Worm (Caenorhabditis elegans) whole organism, late embryonic: ENCODE measurements around the gene ctl-2.
A peak's percentile ranks its signal among the peaks of the same experiment; 100 is the strongest.

ENCODE experiments used
- C08G9.2 ChIP-seq: sonication (generic microtip); optimal IDR thresholded peaks from 2 replicates; lab custom pipeline; 2016; ENCODE audit warnings: mild to moderate bottlenecking, missing genetic modification characterization, moderate library complexity, missing compliant biosample characterization
- C38D4.7 ChIP-seq: fragments of 200-800 bp; sonication (Bioruptor generic); optimal IDR thresholded peaks from 2 replicates; lab custom pipeline; 2018; ENCODE audit warnings: mild to moderate bottlenecking, missing genetic modification characterization, moderate library complexity, missing compliant biosample characterization
- F13H6.1 ChIP-seq: sonication (generic microtip); optimal IDR thresholded peaks from 2 replicates; lab custom pipeline; 2016; ENCODE audit warnings: missing genetic modification characterization, missing compliant biosample characterization
- ahr-1 ChIP-seq: sonication (generic microtip); optimal IDR thresholded peaks from 2 replicates; lab custom pipeline; 2016; ENCODE audit warnings: missing genetic modification characterization, missing compliant biosample characterization
- ama-1 ChIP-seq: fragments of 150-350 bp; optimal IDR thresholded peaks from 2 replicates; lab custom pipeline; 2014
- ceh-14 ChIP-seq: sonication (generic microtip); optimal IDR thresholded peaks from 2 replicates; lab custom pipeline; 2016; ENCODE audit warnings: missing genotype, missing genetic modification characterization, missing compliant biosample characterization
- ceh-18 ChIP-seq: sonication (generic microtip); optimal IDR thresholded peaks from 2 replicates; lab custom pipeline; 2016; ENCODE audit warnings: missing genetic modification characterization, missing compliant biosample characterization
- ceh-19 ChIP-seq: fragments of 200-800 bp; sonication (Bioruptor generic); optimal IDR thresholded peaks from 2 replicates; lab custom pipeline; 2018; ENCODE audit warnings: mild to moderate bottlenecking, missing genetic modification characterization, missing compliant biosample characterization
- ceh-2 ChIP-seq: sonication (generic microtip); optimal IDR thresholded peaks from 2 replicates; lab custom pipeline; 2016; ENCODE audit warnings: missing genotype, missing genetic modification characterization, missing compliant biosample characterization
- ceh-22 ChIP-seq: sonication (generic microtip); optimal IDR thresholded peaks from 2 replicates; lab custom pipeline; 2017; ENCODE audit warnings: missing biosample characterization, missing genetic modification characterization
- ceh-30 ChIP-seq: fragments of 150-350 bp; optimal IDR thresholded peaks from 2 replicates; lab custom pipeline; 2014; ENCODE audit warnings: missing biosample characterization, missing genetic modification characterization
- ceh-31 ChIP-seq: sonication (generic microtip); optimal IDR thresholded peaks from 2 replicates; lab custom pipeline; 2016; ENCODE audit warnings: missing genetic modification characterization, missing compliant biosample characterization
- ceh-34 ChIP-seq: sonication (generic microtip); optimal IDR thresholded peaks from 2 replicates; lab custom pipeline; 2016; ENCODE audit warnings: mild to moderate bottlenecking, missing genetic modification characterization, missing compliant biosample characterization
- ceh-6 ChIP-seq: fragments of 200-800 bp; sonication (Bioruptor generic); optimal IDR thresholded peaks from 2 replicates; lab custom pipeline; 2018; ENCODE audit warnings: mild to moderate bottlenecking, missing genetic modification characterization, missing compliant biosample characterization
- che-1 ChIP-seq: sonication (generic microtip); optimal IDR thresholded peaks from 2 replicates; lab custom pipeline; 2016; ENCODE audit warnings: mild to moderate bottlenecking, missing genetic modification characterization, missing compliant biosample characterization
- dmd-4 ChIP-seq: sonication (generic microtip); optimal IDR thresholded peaks from 2 replicates; lab custom pipeline; 2016; ENCODE audit warnings: borderline replicate concordance, missing genetic modification characterization, missing compliant biosample characterization
- dve-1 ChIP-seq: sonication (generic microtip); optimal IDR thresholded peaks from 2 replicates; lab custom pipeline; 2017; ENCODE audit warnings: antibody characterized with exemption, mild to moderate bottlenecking, missing genetic modification characterization, missing compliant biosample characterization
- elt-2 ChIP-seq: sonication (generic microtip); optimal IDR thresholded peaks from 2 replicates; lab custom pipeline; 2016; ENCODE audit warnings: missing genetic modification reagents, missing genetic modification characterization, missing compliant biosample characterization
- elt-4 ChIP-seq: sonication (generic microtip); optimal IDR thresholded peaks from 2 replicates; lab custom pipeline; 2016; ENCODE audit warnings: missing genetic modification characterization, missing compliant biosample characterization
- ets-4 ChIP-seq: sonication (generic microtip); optimal IDR thresholded peaks from 2 replicates; lab custom pipeline; 2016; ENCODE audit warnings: missing genetic modification characterization, missing compliant biosample characterization
- eyg-1 ChIP-seq: sonication (generic microtip); optimal IDR thresholded peaks from 2 replicates; lab custom pipeline; 2016; ENCODE audit warnings: missing genotype, missing genetic modification characterization, missing compliant biosample characterization
- fax-1 ChIP-seq: sonication (generic microtip); optimal IDR thresholded peaks from 2 replicates; lab custom pipeline; 2016; ENCODE audit warnings: missing genotype, missing genetic modification characterization, missing compliant biosample characterization
- hlh-13 ChIP-seq: fragments of 200-800 bp; sonication (Bioruptor generic); optimal IDR thresholded peaks from 2 replicates; lab custom pipeline; 2018; ENCODE audit warnings: mild to moderate bottlenecking, missing genetic modification characterization, missing compliant biosample characterization
- hlh-30 ChIP-seq: sonication (generic microtip); optimal IDR thresholded peaks from 2 replicates; lab custom pipeline; 2017; ENCODE audit warnings: antibody characterized with exemption, missing genetic modification characterization, missing compliant biosample characterization; ENCODE audit not compliant: insufficient read depth
- hlh-6 ChIP-seq: sonication (generic microtip); optimal IDR thresholded peaks from 2 replicates; lab custom pipeline; 2016; ENCODE audit warnings: missing genotype, missing genetic modification characterization, missing compliant biosample characterization
- hlh-8 ChIP-seq: sonication (generic microtip); optimal IDR thresholded peaks from 2 replicates; lab custom pipeline; 2016; ENCODE audit warnings: missing genotype, missing genetic modification characterization, missing compliant biosample characterization
- lin-11 ChIP-seq: fragments of 200-800 bp; sonication (Bioruptor generic); optimal IDR thresholded peaks from 2 replicates; lab custom pipeline; 2018; ENCODE audit warnings: mild to moderate bottlenecking, missing genetic modification characterization, missing compliant biosample characterization
- madf-2 ChIP-seq: sonication (generic microtip); optimal IDR thresholded peaks from 2 replicates; lab custom pipeline; 2017; ENCODE audit warnings: missing genetic modification characterization, missing compliant biosample characterization
- mec-3 ChIP-seq: sonication (generic microtip); optimal IDR thresholded peaks from 2 replicates; lab custom pipeline; 2016; ENCODE audit warnings: borderline replicate concordance, missing genetic modification characterization, missing compliant biosample characterization
- nfya-1 ChIP-seq: sonication (generic microtip); optimal IDR thresholded peaks from 2 replicates; lab custom pipeline; 2017; ENCODE audit warnings: missing genetic modification characterization, mild to moderate bottlenecking, missing compliant biosample characterization, antibody characterized with exemption, moderate library complexity
- nhr-11 ChIP-seq: fragments of 150-350 bp; optimal IDR thresholded peaks from 2 replicates; lab custom pipeline; 2014; ENCODE audit warnings: missing biosample characterization, missing genetic modification characterization
- nhr-232 ChIP-seq: sonication (generic microtip); optimal IDR thresholded peaks from 2 replicates; lab custom pipeline; 2016; ENCODE audit warnings: missing genetic modification characterization, missing compliant biosample characterization
- odd-2 ChIP-seq: sonication (generic microtip); optimal IDR thresholded peaks from 2 replicates; lab custom pipeline; 2017; ENCODE audit warnings: antibody characterized with exemption, mild to moderate bottlenecking, missing genetic modification characterization, missing compliant biosample characterization
- pha-2 ChIP-seq: sonication (generic microtip); optimal IDR thresholded peaks from 2 replicates; lab custom pipeline; 2017; ENCODE audit warnings: mild to moderate bottlenecking, missing genetic modification characterization, missing compliant biosample characterization
- pha-4 ChIP-seq: fragments of 150-350 bp; optimal IDR thresholded peaks from 2 replicates; lab custom pipeline; 2018; ENCODE audit warnings: missing biosample characterization, missing genetic modification reagents, missing genetic modification characterization
- pros-1 ChIP-seq: fragments of 150-350 bp; optimal IDR thresholded peaks from 2 replicates; lab custom pipeline; 2014; ENCODE audit warnings: missing biosample characterization, missing genetic modification reagents, missing genetic modification characterization
- ref-2 ChIP-seq: sonication (generic microtip); optimal IDR thresholded peaks from 2 replicates; lab custom pipeline; 2016; ENCODE audit warnings: missing genetic modification characterization, missing compliant biosample characterization
- rnt-1 ChIP-seq: sonication (generic microtip); optimal IDR thresholded peaks from 2 replicates; lab custom pipeline; 2016; ENCODE audit warnings: missing genetic modification characterization, missing compliant biosample characterization
- sdc-2 ChIP-seq: sonication (generic microtip); optimal IDR thresholded peaks from 2 replicates; lab custom pipeline; 2016; ENCODE audit warnings: missing genotype, missing genetic modification characterization, missing compliant biosample characterization
- sox-4 ChIP-seq: sonication (generic microtip); optimal IDR thresholded peaks from 2 replicates; lab custom pipeline; 2017; ENCODE audit warnings: mild to moderate bottlenecking, missing genetic modification characterization, inconsistent platforms, missing compliant biosample characterization
- syd-9 ChIP-seq: sonication (generic microtip); optimal IDR thresholded peaks from 2 replicates; lab custom pipeline; 2016; ENCODE audit warnings: mild to moderate bottlenecking, missing genetic modification characterization, moderate library complexity, missing compliant biosample characterization
- tbx-2 ChIP-seq: sonication (generic microtip); optimal IDR thresholded peaks from 2 replicates; lab custom pipeline; 2016; ENCODE audit warnings: missing genetic modification characterization, missing compliant biosample characterization
- tbx-7 ChIP-seq: sonication (generic microtip); optimal IDR thresholded peaks from 2 replicates; lab custom pipeline; 2016; ENCODE audit warnings: missing genotype, missing genetic modification characterization, missing compliant biosample characterization
- unc-3 ChIP-seq, 2 experiments: fragments of 200-800 bp in 1 of 2; sonication (Bioruptor generic) in 1 of 2; sonication (generic microtip) in 1 of 2; conservative IDR thresholded peaks in 1 of 2; optimal IDR thresholded peaks in 1 of 2; 2 replicates each; pipeline versions ENCODE4 v1.3.6 to Lab custom; 2016 to 2022; ENCODE audit warnings: missing compliant biosample characterization in 2 of 2, missing genetic modification characterization in 2 of 2, missing genetic modification reagents in 1 of 2
- unc-42 ChIP-seq: sonication (generic microtip); optimal IDR thresholded peaks from 2 replicates; lab custom pipeline; 2016; ENCODE audit warnings: missing genotype, missing genetic modification characterization, missing compliant biosample characterization
- unc-55 ChIP-seq: sonication (generic microtip); optimal IDR thresholded peaks from 2 replicates; lab custom pipeline; 2017; ENCODE audit warnings: missing biosample characterization, missing genetic modification reagents, missing genetic modification characterization
- unc-86 ChIP-seq: sonication (generic microtip); optimal IDR thresholded peaks from 2 replicates; lab custom pipeline; 2016; ENCODE audit warnings: missing genetic modification characterization, missing compliant biosample characterization
- zip-5 ChIP-seq: sonication (generic microtip); optimal IDR thresholded peaks from 2 replicates; lab custom pipeline; 2016; ENCODE audit warnings: missing genetic modification characterization, missing compliant biosample characterization
- ztf-16 ChIP-seq: sonication (generic microtip); optimal IDR thresholded peaks from 2 replicates; lab custom pipeline; 2017; ENCODE audit warnings: missing genetic modification characterization, missing compliant biosample characterization

The ctl-2 gene

DNA sequence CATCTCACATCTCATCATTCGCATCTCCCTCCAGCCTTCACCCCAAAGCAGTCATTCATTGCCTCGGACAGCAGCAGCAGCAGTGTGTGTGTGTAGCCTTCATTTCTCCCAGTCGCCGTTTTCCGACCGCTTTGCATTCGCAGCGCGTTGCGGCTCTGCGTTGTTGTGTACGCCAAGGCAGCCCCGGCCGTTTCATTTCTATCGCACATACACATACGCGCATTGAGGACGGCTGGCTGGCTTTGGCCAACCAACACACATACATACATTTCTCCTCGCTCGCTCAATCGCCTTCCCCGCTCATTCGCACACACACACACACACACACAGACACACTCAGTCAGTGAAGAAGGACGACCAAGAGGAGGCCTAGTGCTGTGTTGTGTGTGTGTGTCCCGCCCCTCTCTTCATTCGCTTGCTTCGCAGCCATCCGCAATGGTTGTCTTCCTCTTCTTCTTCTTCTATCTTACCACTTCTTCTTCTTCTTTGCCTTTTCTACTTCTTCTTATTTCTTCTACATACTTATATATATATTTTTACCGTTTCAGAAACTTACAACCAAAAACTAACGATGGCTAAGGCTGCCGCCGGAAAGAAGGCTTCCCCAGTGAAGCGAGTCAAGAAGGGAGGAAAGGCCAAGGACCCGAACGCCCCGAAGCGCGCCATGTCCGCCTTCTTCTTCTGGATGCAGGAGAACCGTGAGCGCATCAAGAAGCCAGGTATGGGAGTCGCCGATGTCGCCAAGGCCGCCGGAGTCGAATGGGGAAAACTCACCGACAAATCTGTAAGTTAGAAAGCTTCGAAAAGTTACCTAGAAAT is 51.5 kb downstream of the ctl-2 start, which contains the start of gene hmg-1.1:
Gene hmg-1.1 (plus strand): TSS at position 549 of the 819 bp plus-strand sequence.
- peak; percentile 88 for TF ChIP-seq tbx-2 (tag; lab: Kevin White, UChicago)
- TF ChIP-seq hlh-13 (GFP tag; lab: Kevin White, UChicago), result peak; percentile 17
- peak; percentile 84 for TF ChIP-seq ref-2
- peak; percentile 95 for TF ChIP-seq nfya-1 (tag; lab: Kevin White, UChicago)
- peak; percentile 74 for TF ChIP-seq pros-1 (tag; lab: Kevin White, UChicago)
- TF ChIP-seq hlh-8 (tag; lab: Kevin White, UChicago), result peak; percentile 19
- no peak for TF ChIP-seq nhr-11 (tag; lab: Kevin White, UChicago)
- TF ChIP-seq ztf-16 (tag; lab: Kevin White, UChicago), result peak; percentile 5
- TF ChIP-seq dmd-4, result peak; percentile 53
- TF ChIP-seq C38D4.7 (GFP tag; lab: Kevin White, UChicago), result peak; percentile 46
- TF ChIP-seq pha-2 (tag; lab: Kevin White, UChicago), result peak; percentile 39
- peak; percentile 95 for TF ChIP-seq ceh-18 (tag; lab: Kevin White, UChicago)
- TF ChIP-seq elt-2, result peak; percentile 37
- TF ChIP-seq ceh-2 (tag; lab: Kevin White, UChicago), result peak; percentile 47
- TF ChIP-seq pha-4 (tag; lab: Kevin White, UChicago), result no peak
- TF ChIP-seq tbx-7 (tag; lab: Kevin White, UChicago), result no peak
- peak; percentile 23 for TF ChIP-seq dve-1 (tag; lab: Kevin White, UChicago)
- TF ChIP-seq eyg-1 (tag; lab: Kevin White, UChicago), result no peak
- peak; percentile 27 for TF ChIP-seq unc-42 (tag; lab: Kevin White, UChicago)
- peak; percentile 54 for TF ChIP-seq che-1 (tag; lab: Kevin White, UChicago)
- peak; percentile 89 for TF ChIP-seq ceh-34 (tag; lab: Kevin White, UChicago)
- peak; percentile 85 for TF ChIP-seq ceh-19 (GFP tag; lab: Kevin White, UChicago)
- peak; percentile 47 for TF ChIP-seq sdc-2 (tag; lab: Kevin White, UChicago)
- TF ChIP-seq nhr-232 (tag; lab: Kevin White, UChicago), result peak; percentile 26
- TF ChIP-seq unc-86 (tag; lab: Kevin White, UChicago), result no peak
- peak; percentile 76 for TF ChIP-seq unc-55
- TF ChIP-seq odd-2 (tag; lab: Kevin White, UChicago), result no peak
- no peak for TF ChIP-seq hlh-6 (tag; lab: Kevin White, UChicago)
- TF ChIP-seq lin-11 (tag; lab: Kevin White, UChicago), result peak; percentile 19
- peak; percentile 57 for TF ChIP-seq hlh-30 (tag; lab: Kevin White, UChicago)
- TF ChIP-seq ceh-14, result peak; percentile 82
- TF ChIP-seq rnt-1 (tag; lab: Kevin White, UChicago), result peak; percentile 91
- TF ChIP-seq ama-1 (lab: Kevin White, UChicago), result peak; percentile 48
- no peak for TF ChIP-seq ahr-1 (tag; lab: Kevin White, UChicago)
- no peak for TF ChIP-seq C08G9.2 (tag; lab: Kevin White, UChicago)
- peak; percentile 16; the same call in 1 of the 2 replicates for TF ChIP-seq unc-3 (GFP tag; conservative IDR thresholded peaks at IDR 0.05; lab: Robert Waterston, UW)
- TF ChIP-seq unc-3 (tag; optimal IDR thresholded peaks at IDR 0.05; lab: Kevin White, UChicago), result no peak
- peak; percentile 58 for TF ChIP-seq ets-4 (tag; lab: Kevin White, UChicago)
- TF ChIP-seq madf-2, result peak; percentile 100
- TF ChIP-seq sox-4 (tag; lab: Kevin White, UChicago), result peak; percentile 26
- TF ChIP-seq ceh-6 (GFP tag; lab: Kevin White, UChicago), result peak; percentile 64
- peak; percentile 15 for TF ChIP-seq mec-3 (tag; lab: Kevin White, UChicago)
- no peak for TF ChIP-seq ceh-30 (tag; lab: Kevin White, UChicago)
- peak; percentile 72 for TF ChIP-seq F13H6.1 (tag; lab: Kevin White, UChicago)
- TF ChIP-seq ceh-22 (tag; lab: Kevin White, UChicago), result peak; percentile 74
- no peak for TF ChIP-seq fax-1
- no peak for TF ChIP-seq elt-4 (tag; lab: Kevin White, UChicago)
- TF ChIP-seq syd-9 (tag; lab: Kevin White, UChicago), result peak; percentile 50
- TF ChIP-seq zip-5 (tag; lab: Kevin White, UChicago), result no peak
- peak; percentile 87 for TF ChIP-seq ceh-31 (tag; lab: Kevin White, UChicago)
